Worm (Caenorhabditis elegans) whole organism, L1 larva: ENCODE measurements around the gene C48B4.12.

Experiments used
- C04F5.9 ChIP-seq: sonication (generic microtip); optimal IDR thresholded peaks from 2 replicates; lab custom pipeline; 2016; ENCODE audit warnings: missing genetic modification characterization, missing compliant biosample characterization
- C16A3.4 ChIP-seq: fragments of 150-350 bp; optimal IDR thresholded peaks from 2 replicates; lab custom pipeline; 2014; ENCODE audit warnings: missing biosample characterization, missing genetic modification characterization
- C34B4.2 ChIP-seq: sonication (generic microtip); optimal IDR thresholded peaks from 2 replicates; lab custom pipeline; 2017; ENCODE audit warnings: mild to moderate bottlenecking, missing genetic modification characterization, missing compliant biosample characterization
- Y116A8C.19 ChIP-seq: sonication (generic microtip); optimal IDR thresholded peaks from 2 replicates; lab custom pipeline; 2016; ENCODE audit warnings: missing compliant biosample characterization, missing genetic modification characterization, borderline replicate concordance
- ama-1 ChIP-seq: fragments of 150-350 bp; optimal IDR thresholded peaks from 2 replicates; lab custom pipeline; 2014
- blmp-1 ChIP-seq: fragments of 150-350 bp; optimal IDR thresholded peaks from 2 replicates; lab custom pipeline; 2014; ENCODE audit warnings: missing biosample characterization, missing genetic modification characterization
- ceh-82 ChIP-seq, 3 experiments: fragments of 150-350 bp in 1 of 3; sonication (generic microtip) in 2 of 3; optimal IDR thresholded peaks; 2 replicates each; lab custom pipeline; 2014 to 2017; ENCODE audit warnings: missing biosample characterization in 3 of 3, missing genetic modification characterization in 3 of 3
- ceh-88 ChIP-seq: fragments of 200-800 bp; sonication (Bioruptor generic); IDR thresholded peaks from 2 replicates; pipeline ENCODE4 v1.3.6; 2022; ENCODE audit warnings: missing genetic modification characterization, missing compliant biosample characterization
- ceh-90 ChIP-seq: sonication (generic microtip); optimal IDR thresholded peaks from 2 replicates; lab custom pipeline; 2016; ENCODE audit warnings: missing genetic modification characterization, missing compliant biosample characterization
- ces-1 ChIP-seq: fragments of 150-350 bp; optimal IDR thresholded peaks from 2 replicates; lab custom pipeline; 2014; ENCODE audit warnings: missing biosample characterization, missing genetic modification reagents, missing genetic modification characterization
- efl-1 ChIP-seq, 4 experiments: fragments of 150-350 bp; optimal IDR thresholded peaks in 3 of 4; peaks in 1 of 4; 1 replicate in 1 of 4; 2 replicates in 3 of 4; lab custom pipeline; 2014; ENCODE audit warnings: missing biosample characterization in 2 of 4, missing genetic modification characterization in 2 of 4, missing genetic modification reagents in 2 of 4
- egl-13 ChIP-seq: sonication (generic microtip); optimal IDR thresholded peaks from 2 replicates; lab custom pipeline; 2016; ENCODE audit warnings: missing genotype, missing genetic modification reagents, missing genetic modification characterization, missing compliant biosample characterization
- egl-27 ChIP-seq, 2 experiments: fragments of 150-350 bp in 1 of 2; sonication (generic microtip); optimal IDR thresholded peaks; 3 replicates each; lab custom pipeline; 2017 to 2018; ENCODE audit warnings: missing biosample characterization in 2 of 2, missing genetic modification characterization in 2 of 2, missing genetic modification reagents in 2 of 2
- elt-2 ChIP-seq: sonication (generic microtip); optimal IDR thresholded peaks from 2 replicates; lab custom pipeline; 2016; ENCODE audit warnings: missing genetic modification characterization, mild to moderate bottlenecking, inconsistent platforms, missing compliant biosample characterization, missing genetic modification reagents
- elt-3 ChIP-seq, 6 experiments: fragments of 150-350 bp in 1 of 6; sonication (generic microtip); optimal IDR thresholded peaks; 2 replicates each; lab custom pipeline; 2017 to 2018; ENCODE audit warnings: missing biosample characterization in 6 of 6, missing genetic modification characterization in 6 of 6, inconsistent platforms in 1 of 6
- fkh-4 ChIP-seq: sonication (generic microtip); optimal IDR thresholded peaks from 2 replicates; lab custom pipeline; 2016; ENCODE audit warnings: missing compliant biosample characterization, missing genetic modification characterization, borderline replicate concordance
- fos-1 ChIP-seq: fragments of 150-350 bp; optimal IDR thresholded peaks from 2 replicates; lab custom pipeline; 2014; ENCODE audit warnings: missing biosample characterization, missing genetic modification characterization
- hlh-17 ChIP-seq: fragments of 200-800 bp; sonication (Bioruptor generic); optimal IDR thresholded peaks from 2 replicates; lab custom pipeline; 2018; ENCODE audit warnings: missing genetic modification characterization, mild to moderate bottlenecking, missing compliant biosample characterization, moderate library complexity, borderline replicate concordance
- hlh-4 ChIP-seq: sonication (generic microtip); optimal IDR thresholded peaks from 2 replicates; lab custom pipeline; 2016; ENCODE audit warnings: mild to moderate bottlenecking, missing genetic modification characterization, missing compliant biosample characterization
- lin-13 ChIP-seq: fragments of 150-350 bp; optimal IDR thresholded peaks from 2 replicates; lab custom pipeline; 2014; ENCODE audit warnings: missing biosample characterization, missing genetic modification reagents, missing genetic modification characterization
- lin-14 ChIP-seq: fragments of 200-800 bp; sonication (Bioruptor generic); optimal IDR thresholded peaks from 2 replicates; lab custom pipeline; 2018; ENCODE audit warnings: mild to moderate bottlenecking, missing genetic modification characterization, moderate library complexity, missing compliant biosample characterization
- lin-15B ChIP-seq: fragments of 150-350 bp; sonication (generic microtip); optimal IDR thresholded peaks from 3 replicates; lab custom pipeline; 2014; ENCODE audit warnings: missing biosample characterization, missing genetic modification characterization
- lin-35 ChIP-seq, 2 experiments: fragments of 150-350 bp; optimal IDR thresholded peaks; 2 replicates each; lab custom pipeline; 2014; ENCODE audit warnings: missing biosample characterization in 2 of 2, missing genetic modification characterization in 2 of 2, missing genetic modification reagents in 2 of 2
- lir-3 ChIP-seq: sonication (generic microtip); optimal IDR thresholded peaks from 2 replicates; lab custom pipeline; 2016; ENCODE audit warnings: mild to moderate bottlenecking, missing genetic modification characterization, moderate library complexity, missing compliant biosample characterization; ENCODE audit not compliant: poor library complexity
- mdl-1 ChIP-seq, 2 experiments: fragments of 150-350 bp; optimal IDR thresholded peaks; 2 replicates each; lab custom pipeline; 2014 to 2017; ENCODE audit warnings: missing biosample characterization in 2 of 2, missing genetic modification characterization in 2 of 2, inconsistent platforms in 1 of 2
- mep-1 ChIP-seq: fragments of 150-350 bp; optimal IDR thresholded peaks from 2 replicates; lab custom pipeline; 2014; ENCODE audit warnings: missing biosample characterization, missing genetic modification characterization
- nhr-20 ChIP-seq: sonication (generic microtip); optimal IDR thresholded peaks from 2 replicates; lab custom pipeline; 2016; ENCODE audit warnings: mild to moderate bottlenecking, missing genetic modification characterization, missing compliant biosample characterization
- nhr-28 ChIP-seq: fragments of 150-350 bp; optimal IDR thresholded peaks from 2 replicates; lab custom pipeline; 2014; ENCODE audit warnings: missing biosample characterization, missing genetic modification characterization
- nhr-76 ChIP-seq: sonication (generic microtip); optimal IDR thresholded peaks from 2 replicates; lab custom pipeline; 2017; ENCODE audit warnings: missing biosample characterization, missing genetic modification characterization
- rnt-1 ChIP-seq: sonication (generic microtip); optimal IDR thresholded peaks from 2 replicates; lab custom pipeline; 2016; ENCODE audit warnings: mild to moderate bottlenecking, missing genetic modification characterization, moderate library complexity, missing compliant biosample characterization
- skn-1 ChIP-seq: fragments of 150-350 bp; optimal IDR thresholded peaks from 2 replicates; lab custom pipeline; 2014; ENCODE audit warnings: missing biosample characterization, missing genetic modification characterization
- sox-4 ChIP-seq: sonication (generic microtip); optimal IDR thresholded peaks from 2 replicates; lab custom pipeline; 2016; ENCODE audit warnings: missing genetic modification characterization, missing compliant biosample characterization
- sptf-1 ChIP-seq: fragments of 150-350 bp; optimal IDR thresholded peaks from 2 replicates; lab custom pipeline; 2014; ENCODE audit warnings: missing biosample characterization, missing genetic modification characterization
- tbx-2 ChIP-seq: sonication (generic microtip); optimal IDR thresholded peaks from 2 replicates; lab custom pipeline; 2016; ENCODE audit warnings: missing genetic modification characterization, missing compliant biosample characterization
- tlp-1 ChIP-seq: fragments of 150-350 bp; optimal IDR thresholded peaks from 2 replicates; lab custom pipeline; 2014; ENCODE audit warnings: missing biosample characterization, missing genetic modification characterization
- unc-62 ChIP-seq: fragments of 150-350 bp; optimal IDR thresholded peaks from 2 replicates; lab custom pipeline; 2014; ENCODE audit warnings: missing biosample characterization, missing genetic modification reagents, missing genetic modification characterization
- unc-86 ChIP-seq: sonication (generic microtip); optimal IDR thresholded peaks from 2 replicates; lab custom pipeline; 2016; ENCODE audit warnings: missing genetic modification characterization, missing compliant biosample characterization
- ztf-11 ChIP-seq, 2 experiments: sonication (generic microtip); optimal IDR thresholded peaks; 2 replicates each; lab custom pipeline; 2016 to 2017; ENCODE audit warnings: missing genetic modification characterization in 2 of 2, missing biosample characterization in 1 of 2, missing compliant biosample characterization in 1 of 2

C48B4.12 gene

DNA sequence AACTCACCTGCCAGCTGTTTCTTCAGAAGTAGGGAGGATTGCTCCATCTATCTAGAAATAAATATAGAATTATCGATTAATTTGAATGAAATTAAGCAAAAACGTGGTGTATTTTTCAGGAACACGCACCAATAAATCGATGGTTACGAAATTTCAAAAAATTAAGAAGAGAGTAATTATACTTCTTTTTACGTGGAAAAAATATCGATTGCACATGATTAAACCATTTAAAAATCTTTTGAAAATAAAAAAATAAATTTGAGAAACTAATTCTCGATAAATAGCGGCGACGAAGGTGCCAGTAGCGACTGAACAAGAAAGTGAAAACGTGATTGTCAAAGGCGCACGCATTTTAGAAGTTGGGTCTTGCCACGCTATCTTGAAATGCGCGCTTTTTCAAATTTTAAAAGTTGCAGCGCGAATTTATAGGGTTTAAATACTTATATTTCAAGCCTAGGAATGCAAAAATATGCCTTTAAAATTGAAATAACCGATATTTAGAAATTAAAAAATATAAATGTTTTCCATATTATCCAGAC, 34.0 kb downstream of the C48B4.12 start, which contains the start of gene ubc-7 (continued):
- TF ChIP-seq ceh-88 (peak; percentile 57), skn-1 (tag; lab: Kevin White, UChicago) (peak; percentile 93), ztf-11 (tag; optimal IDR thresholded peaks at IDR 0.05; lab: Kevin White, UChicago) (no peak), C34B4.2 (tag; lab: Kevin White, UChicago) (no peak), tbx-2 (tag; lab: Kevin White, UChicago) (peak; percentile 85), mdl-1 (tag; optimal IDR thresholded peaks at IDR 0.05; lab: Kevin White, UChicago) (peak in 1 of 2 experiments; percentile 93), hlh-4 (tag; lab: Kevin White, UChicago) (no peak), nhr-76 (tag; lab: Kevin White, UChicago) (no peak), lin-14 (GFP tag; lab: Kevin White, UChicago) (peak; percentile 76), mep-1 (tag; lab: Kevin White, UChicago) (peak; percentile 88), C16A3.4 (peak; percentile 85), sox-4 (tag; lab: Kevin White, UChicago) (peak; percentile 51), rnt-1 (tag; lab: Kevin White, UChicago) (peak; percentile 81), efl-1 (optimal IDR thresholded peaks at IDR 0.05; lab: Kevin White, UChicago) (peak; percentile 91 to 99), efl-1 (GFP tag; optimal IDR thresholded peaks at IDR 0.05 in 1 of 2; lab: Kevin White, UChicago) (peak; percentile 100), egl-27 (tag; optimal IDR thresholded peaks at IDR 0.05; lab: Kevin White, UChicago) (no peak), lin-15B (tag; lab: Kevin White, UChicago) (peak; percentile 74), unc-62 (GFP tag; lab: Kevin White, UChicago) (no peak), ceh-90 (tag; lab: Kevin White, UChicago) (peak; percentile 17), lin-13 (peak; percentile 73), elt-3 (tag; optimal IDR thresholded peaks at IDR 0.05; lab: Kevin White, UChicago) (peak in 3 of 6 experiments; percentile 20 to 92 (median 74)), sptf-1 (tag; lab: Kevin White, UChicago) (no peak), elt-2 (tag; lab: Kevin White, UChicago) (peak; percentile 38), unc-86 (tag; lab: Kevin White, UChicago) (peak; percentile 74), nhr-20 (tag; lab: Kevin White, UChicago) (peak; percentile 87), C04F5.9 (tag; lab: Kevin White, UChicago) (peak; percentile 64), ama-1 (peak; percentile 38), hlh-17 (no peak), blmp-1 (tag; lab: Kevin White, UChicago) (peak; percentile 99), fkh-4 (no peak), tlp-1 (tag; lab: Kevin White, UChicago) (no peak), ceh-82 (tag; optimal IDR thresholded peaks at IDR 0.05; lab: Kevin White, UChicago) (peak; percentile 53 to 89 (median 79))

DNA sequence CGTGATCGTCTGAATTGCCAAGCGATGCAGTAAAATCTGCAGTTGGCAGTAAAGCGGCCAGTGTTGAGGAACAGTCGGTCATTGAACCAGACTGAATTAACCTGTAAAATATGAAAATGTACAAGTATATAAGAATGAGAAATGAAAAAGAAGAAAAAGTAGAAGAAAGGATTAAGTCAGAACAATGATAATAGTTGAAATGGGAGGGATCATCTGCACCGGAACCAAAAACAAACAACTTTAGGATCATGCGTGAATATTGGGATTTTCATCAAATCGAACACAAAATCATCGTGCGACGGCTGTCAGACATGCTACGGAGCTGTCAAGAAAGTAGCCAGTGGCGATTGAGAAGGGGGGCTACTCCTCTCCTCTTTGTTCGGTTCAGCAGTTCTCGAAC, 39.9 kb downstream of the C48B4.12 start, which contains the start of gene gei-13:
TSS of gene gei-13 (minus strand) at position 101 of the 400 bp plus-strand sequence.
- TF ChIP-seq Y116A8C.19 (tag; lab: Kevin White, UChicago) = no peak
- no peak for TF ChIP-seq egl-13 (tag; lab: Kevin White, UChicago)
- TF ChIP-seq efl-1 (optimal IDR thresholded peaks at IDR 0.05; lab: Kevin White, UChicago) = no peak
- TF ChIP-seq efl-1 (GFP tag; optimal IDR thresholded peaks at IDR 0.05 in 1 of 2; lab: Kevin White, UChicago) = peak in 1 of 2 experiments; percentile 78
- TF ChIP-seq ama-1 = no peak
- no peak for TF ChIP-seq lir-3 (tag; lab: Kevin White, UChicago)
- no peak for TF ChIP-seq nhr-28 (tag; lab: Kevin White, UChicago)
- TF ChIP-seq ces-1 (GFP tag; lab: Kevin White, UChicago) = no peak
- TF ChIP-seq, all 84 proteins: peak for 1

DNA sequence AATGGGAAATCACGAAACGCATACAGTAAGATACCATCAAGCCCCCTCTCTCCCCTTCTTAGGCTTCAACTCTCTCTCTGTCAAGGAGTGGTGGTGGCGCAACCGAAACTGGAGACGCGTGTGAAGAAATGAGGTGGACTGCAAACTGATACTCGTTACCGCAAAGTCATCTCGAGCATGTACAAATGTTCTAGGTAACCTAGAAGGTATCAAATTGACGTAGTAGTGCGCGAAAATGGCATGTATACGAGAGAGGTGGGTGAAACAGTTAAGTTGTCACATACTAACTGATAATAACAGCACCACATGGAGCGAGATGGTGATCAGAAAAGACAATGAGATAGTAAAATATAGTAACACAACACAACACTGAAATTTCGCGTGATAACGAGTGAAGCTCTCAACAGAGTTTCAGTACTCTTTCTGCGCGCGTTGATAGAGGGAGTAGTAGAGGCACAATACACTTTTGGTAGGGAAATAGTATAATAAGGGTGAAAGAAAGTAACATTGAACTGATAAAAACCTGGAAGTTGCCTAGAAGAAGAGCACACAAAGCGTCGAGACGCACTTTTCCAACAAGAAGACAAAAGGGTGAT, 41.1 kb downstream of the C48B4.12 start:
- no peak for TF ChIP-seq fos-1
- TF ChIP-seq nhr-20 (tag; lab: Kevin White, UChicago) = peak; percentile 10
- peak; percentile 82 for TF ChIP-seq elt-2 (tag; lab: Kevin White, UChicago)
- TF ChIP-seq lin-14 (GFP tag; lab: Kevin White, UChicago) = peak; percentile 20
- peak; percentile 2 for TF ChIP-seq blmp-1 (tag; lab: Kevin White, UChicago)
- no peak for TF ChIP-seq efl-1 (optimal IDR thresholded peaks at IDR 0.05; lab: Kevin White, UChicago)
- TF ChIP-seq efl-1 (GFP tag; optimal IDR thresholded peaks at IDR 0.05 in 1 of 2; lab: Kevin White, UChicago) = peak in 1 of 2 experiments; percentile 80
- TF ChIP-seq tlp-1 (tag; lab: Kevin White, UChicago) = no peak
- peak in 1 of 2 experiments; percentile 43 for TF ChIP-seq lin-35 (GFP tag; optimal IDR thresholded peaks at IDR 0.05; lab: Kevin White, UChicago)
